Worm (Caenorhabditis elegans) whole organism, late embryonic: Measurements from ENCODE around the gene R03G8.1.

ENCODE experiments used
- C08G9.2 ChIP-seq: sonication (generic microtip); optimal IDR thresholded peaks from 2 replicates; lab custom pipeline; 2016; ENCODE audit warnings: mild to moderate bottlenecking, missing genetic modification characterization, moderate library complexity, missing compliant biosample characterization
- F13H6.1 ChIP-seq: sonication (generic microtip); optimal IDR thresholded peaks from 2 replicates; lab custom pipeline; 2016; ENCODE audit warnings: missing genetic modification characterization, missing compliant biosample characterization
- Y22D7AL.16 ChIP-seq: sonication (generic microtip); optimal IDR thresholded peaks from 2 replicates; lab custom pipeline; 2016; ENCODE audit warnings: missing genetic modification characterization, missing compliant biosample characterization
- ama-1 ChIP-seq: fragments of 150-350 bp; optimal IDR thresholded peaks from 2 replicates; lab custom pipeline; 2014
- ceh-14 ChIP-seq: sonication (generic microtip); optimal IDR thresholded peaks from 2 replicates; lab custom pipeline; 2016; ENCODE audit warnings: missing genotype, missing genetic modification characterization, missing compliant biosample characterization
- ceh-18 ChIP-seq: sonication (generic microtip); optimal IDR thresholded peaks from 2 replicates; lab custom pipeline; 2016; ENCODE audit warnings: missing genetic modification characterization, missing compliant biosample characterization
- ceh-2 ChIP-seq: sonication (generic microtip); optimal IDR thresholded peaks from 2 replicates; lab custom pipeline; 2016; ENCODE audit warnings: missing genotype, missing genetic modification characterization, missing compliant biosample characterization
- ceh-22 ChIP-seq: sonication (generic microtip); optimal IDR thresholded peaks from 2 replicates; lab custom pipeline; 2017; ENCODE audit warnings: missing biosample characterization, missing genetic modification characterization
- ceh-30 ChIP-seq: fragments of 150-350 bp; optimal IDR thresholded peaks from 2 replicates; lab custom pipeline; 2014; ENCODE audit warnings: missing biosample characterization, missing genetic modification characterization
- ceh-31 ChIP-seq: sonication (generic microtip); optimal IDR thresholded peaks from 2 replicates; lab custom pipeline; 2016; ENCODE audit warnings: missing genetic modification characterization, missing compliant biosample characterization
- ceh-45 ChIP-seq: fragments of 200-800 bp; sonication (Bioruptor generic); IDR thresholded peaks from 2 replicates; pipeline ENCODE4 v1.3.6; 2022; ENCODE audit warnings: missing genetic modification reagents, missing genetic modification characterization, missing compliant biosample characterization
- che-1 ChIP-seq: sonication (generic microtip); optimal IDR thresholded peaks from 2 replicates; lab custom pipeline; 2016; ENCODE audit warnings: mild to moderate bottlenecking, missing genetic modification characterization, missing compliant biosample characterization
- dmd-4 ChIP-seq: sonication (generic microtip); optimal IDR thresholded peaks from 2 replicates; lab custom pipeline; 2016; ENCODE audit warnings: borderline replicate concordance, missing genetic modification characterization, missing compliant biosample characterization
- dve-1 ChIP-seq: sonication (generic microtip); optimal IDR thresholded peaks from 2 replicates; lab custom pipeline; 2017; ENCODE audit warnings: antibody characterized with exemption, mild to moderate bottlenecking, missing genetic modification characterization, missing compliant biosample characterization
- elt-2 ChIP-seq: sonication (generic microtip); optimal IDR thresholded peaks from 2 replicates; lab custom pipeline; 2016; ENCODE audit warnings: missing genetic modification reagents, missing genetic modification characterization, missing compliant biosample characterization
- ets-4 ChIP-seq: sonication (generic microtip); optimal IDR thresholded peaks from 2 replicates; lab custom pipeline; 2016; ENCODE audit warnings: missing genetic modification characterization, missing compliant biosample characterization
- fkh-10 ChIP-seq: fragments of 150-350 bp; optimal IDR thresholded peaks from 2 replicates; lab custom pipeline; 2014; ENCODE audit warnings: missing biosample characterization, missing genetic modification reagents, missing genetic modification characterization
- fkh-6 ChIP-seq: sonication (generic microtip); optimal IDR thresholded peaks from 2 replicates; lab custom pipeline; 2016; ENCODE audit warnings: missing genetic modification characterization, missing compliant biosample characterization
- gmeb-2 ChIP-seq: sonication (generic microtip); optimal IDR thresholded peaks from 2 replicates; lab custom pipeline; 2016; ENCODE audit warnings: missing genetic modification characterization, inconsistent platforms, missing compliant biosample characterization
- hlh-13 ChIP-seq: fragments of 200-800 bp; sonication (Bioruptor generic); optimal IDR thresholded peaks from 2 replicates; lab custom pipeline; 2018; ENCODE audit warnings: mild to moderate bottlenecking, missing genetic modification characterization, missing compliant biosample characterization
- hlh-15 ChIP-seq: sonication (generic microtip); optimal IDR thresholded peaks from 2 replicates; lab custom pipeline; 2016; ENCODE audit warnings: missing genetic modification characterization, missing compliant biosample characterization
- hlh-6 ChIP-seq: sonication (generic microtip); optimal IDR thresholded peaks from 2 replicates; lab custom pipeline; 2016; ENCODE audit warnings: missing genotype, missing genetic modification characterization, missing compliant biosample characterization
- lim-6 ChIP-seq: sonication (generic microtip); optimal IDR thresholded peaks from 2 replicates; lab custom pipeline; 2016; ENCODE audit warnings: missing genetic modification characterization, missing compliant biosample characterization
- lin-11 ChIP-seq: fragments of 200-800 bp; sonication (Bioruptor generic); optimal IDR thresholded peaks from 2 replicates; lab custom pipeline; 2018; ENCODE audit warnings: mild to moderate bottlenecking, missing genetic modification characterization, missing compliant biosample characterization
- mec-3 ChIP-seq: sonication (generic microtip); optimal IDR thresholded peaks from 2 replicates; lab custom pipeline; 2016; ENCODE audit warnings: borderline replicate concordance, missing genetic modification characterization, missing compliant biosample characterization
- nfya-1 ChIP-seq: sonication (generic microtip); optimal IDR thresholded peaks from 2 replicates; lab custom pipeline; 2017; ENCODE audit warnings: missing genetic modification characterization, mild to moderate bottlenecking, missing compliant biosample characterization, antibody characterized with exemption, moderate library complexity
- nhr-232 ChIP-seq: sonication (generic microtip); optimal IDR thresholded peaks from 2 replicates; lab custom pipeline; 2016; ENCODE audit warnings: missing genetic modification characterization, missing compliant biosample characterization
- pat-9 ChIP-seq: fragments of 200-800 bp; sonication (Bioruptor generic); optimal IDR thresholded peaks from 2 replicates; lab custom pipeline; 2018; ENCODE audit warnings: mild to moderate bottlenecking, missing genetic modification characterization, moderate library complexity, missing compliant biosample characterization
- pax-1 ChIP-seq: fragments of 150-350 bp; optimal IDR thresholded peaks from 2 replicates; lab custom pipeline; 2014; ENCODE audit warnings: missing biosample characterization, missing genetic modification characterization
- pros-1 ChIP-seq: fragments of 150-350 bp; optimal IDR thresholded peaks from 2 replicates; lab custom pipeline; 2014; ENCODE audit warnings: missing biosample characterization, missing genetic modification reagents, missing genetic modification characterization
- ref-2 ChIP-seq: sonication (generic microtip); optimal IDR thresholded peaks from 2 replicates; lab custom pipeline; 2016; ENCODE audit warnings: missing genetic modification characterization, missing compliant biosample characterization
- sdc-2 ChIP-seq: sonication (generic microtip); optimal IDR thresholded peaks from 2 replicates; lab custom pipeline; 2016; ENCODE audit warnings: missing genotype, missing genetic modification characterization, missing compliant biosample characterization
- sox-2 ChIP-seq: fragments of 200-800 bp; sonication (Bioruptor generic); IDR thresholded peaks from 2 replicates; pipeline ENCODE4 v1.3.6; 2022; ENCODE audit warnings: missing genetic modification reagents, missing genetic modification characterization, missing compliant biosample characterization
- sox-4 ChIP-seq: sonication (generic microtip); optimal IDR thresholded peaks from 2 replicates; lab custom pipeline; 2017; ENCODE audit warnings: mild to moderate bottlenecking, missing genetic modification characterization, inconsistent platforms, missing compliant biosample characterization
- tbx-7 ChIP-seq: sonication (generic microtip); optimal IDR thresholded peaks from 2 replicates; lab custom pipeline; 2016; ENCODE audit warnings: missing genotype, missing genetic modification characterization, missing compliant biosample characterization
- ttx-3 ChIP-seq: sonication (generic microtip); optimal IDR thresholded peaks from 2 replicates; lab custom pipeline; 2016; ENCODE audit warnings: missing genetic modification reagents, missing genetic modification characterization, missing compliant biosample characterization
- unc-3 ChIP-seq, 2 experiments: fragments of 200-800 bp in 1 of 2; sonication (Bioruptor generic) in 1 of 2; sonication (generic microtip) in 1 of 2; conservative IDR thresholded peaks in 1 of 2; optimal IDR thresholded peaks in 1 of 2; 2 replicates each; pipeline versions ENCODE4 v1.3.6 to Lab custom; 2016 to 2022; ENCODE audit warnings: missing compliant biosample characterization in 2 of 2, missing genetic modification characterization in 2 of 2, missing genetic modification reagents in 1 of 2
- unc-42 ChIP-seq: sonication (generic microtip); optimal IDR thresholded peaks from 2 replicates; lab custom pipeline; 2016; ENCODE audit warnings: missing genotype, missing genetic modification characterization, missing compliant biosample characterization
- unc-55 ChIP-seq: sonication (generic microtip); optimal IDR thresholded peaks from 2 replicates; lab custom pipeline; 2017; ENCODE audit warnings: missing biosample characterization, missing genetic modification reagents, missing genetic modification characterization
- unc-86 ChIP-seq: sonication (generic microtip); optimal IDR thresholded peaks from 2 replicates; lab custom pipeline; 2016; ENCODE audit warnings: missing genetic modification characterization, missing compliant biosample characterization
- ztf-16 ChIP-seq: sonication (generic microtip); optimal IDR thresholded peaks from 2 replicates; lab custom pipeline; 2017; ENCODE audit warnings: missing genetic modification characterization, missing compliant biosample characterization

Gene R03G8.1

DNA sequence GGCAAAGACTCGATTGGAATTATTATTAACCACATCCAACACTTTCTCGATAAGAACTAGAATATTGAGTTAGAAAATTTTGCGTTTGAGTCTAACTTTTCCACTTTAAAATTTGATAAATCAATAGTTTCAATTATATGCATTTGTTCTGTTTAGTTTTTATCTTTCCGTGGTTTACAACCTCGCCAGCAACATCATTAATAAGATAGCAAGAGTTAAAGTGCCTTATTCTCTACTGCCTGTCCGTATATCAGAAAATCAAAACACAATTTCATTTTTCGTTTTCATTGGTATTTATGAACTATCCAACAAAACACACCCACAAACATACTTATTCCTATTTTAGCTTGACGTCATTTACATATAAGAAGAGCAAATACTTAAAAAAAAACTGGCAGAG is 4.2 kb downstream of the R03G8.1 start:
- TF ChIP-seq hlh-6 (tag; lab: Kevin White, UChicago), result no peak
- TF ChIP-seq ceh-45, result no peak
- no peak for TF ChIP-seq hlh-13 (GFP tag; lab: Kevin White, UChicago)
- no peak for TF ChIP-seq ceh-22 (tag; lab: Kevin White, UChicago)
- TF ChIP-seq dve-1 (tag; lab: Kevin White, UChicago), result no peak
- TF ChIP-seq ceh-31 (tag; lab: Kevin White, UChicago), result no peak

DNA sequence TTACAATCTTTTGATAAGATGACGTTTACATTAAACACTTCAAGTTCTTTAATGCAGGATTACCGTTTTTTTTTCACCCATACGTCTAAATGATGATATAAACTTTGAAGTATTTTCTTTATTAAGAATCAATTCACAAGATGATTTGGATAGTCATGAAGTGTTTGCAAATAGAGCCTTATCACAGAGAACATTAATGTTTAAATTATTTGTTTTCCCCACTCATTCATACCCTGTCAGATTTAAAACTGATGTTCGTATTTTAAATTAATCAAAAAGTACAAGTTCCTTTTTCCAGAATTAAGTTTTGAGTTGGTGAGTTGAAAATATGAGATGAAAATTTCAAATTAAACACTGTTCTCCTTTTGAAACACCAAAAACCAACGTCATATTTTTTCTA is 6.3 kb downstream of the R03G8.1 start, which contains the start of gene R03G8.3:
TSS of gene R03G8.3 (plus strand) at position 301 of the 400 bp plus-strand sequence.
- TF ChIP-seq elt-2 (tag; lab: Kevin White, UChicago) (no peak), pat-9 (no peak), che-1 (tag; lab: Kevin White, UChicago) (no peak), ttx-3 (tag; lab: Kevin White, UChicago) (no peak), lim-6 (no peak), dmd-4 (no peak), ceh-2 (tag; lab: Kevin White, UChicago) (no peak), ceh-14 (tag; lab: Kevin White, UChicago) (no peak), ama-1 (no peak), unc-3 (GFP tag; conservative IDR thresholded peaks at IDR 0.05; lab: Robert Waterston, UW) (no peak), unc-3 (tag; optimal IDR thresholded peaks at IDR 0.05; lab: Kevin White, UChicago) (no peak), hlh-15 (no peak), C08G9.2 (tag; lab: Kevin White, UChicago) (no peak), unc-42 (no peak), nhr-232 (tag; lab: Kevin White, UChicago) (no peak), lin-11 (tag; lab: Kevin White, UChicago) (no peak), ceh-18 (tag; lab: Kevin White, UChicago) (no peak), unc-86 (tag; lab: Kevin White, UChicago) (no peak)
- TF ChIP-seq, all 69 proteins: peak for 0

DNA sequence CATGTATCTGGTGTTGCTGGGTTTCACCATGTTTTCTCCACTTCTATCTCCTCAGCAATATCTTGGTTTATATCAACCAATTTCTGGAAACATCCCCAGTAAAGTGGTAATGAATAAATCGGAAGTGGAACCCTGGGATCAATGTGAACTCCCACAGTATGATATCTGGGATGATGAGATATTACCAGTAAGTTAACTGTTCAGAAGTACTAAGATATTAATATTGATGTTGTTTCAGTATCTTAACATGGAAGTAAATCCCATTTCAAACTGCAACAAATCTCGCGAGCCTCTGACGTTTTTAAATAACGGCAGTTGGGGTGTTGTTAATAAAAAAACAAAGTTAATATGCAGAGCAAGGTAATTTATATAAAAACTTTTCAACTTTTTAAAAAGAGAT is 6.8 kb downstream of the R03G8.1 start:
- TF ChIP-seq ceh-31 (tag; lab: Kevin White, UChicago) (no peak), ceh-2 (tag; lab: Kevin White, UChicago) (no peak)

DNA sequence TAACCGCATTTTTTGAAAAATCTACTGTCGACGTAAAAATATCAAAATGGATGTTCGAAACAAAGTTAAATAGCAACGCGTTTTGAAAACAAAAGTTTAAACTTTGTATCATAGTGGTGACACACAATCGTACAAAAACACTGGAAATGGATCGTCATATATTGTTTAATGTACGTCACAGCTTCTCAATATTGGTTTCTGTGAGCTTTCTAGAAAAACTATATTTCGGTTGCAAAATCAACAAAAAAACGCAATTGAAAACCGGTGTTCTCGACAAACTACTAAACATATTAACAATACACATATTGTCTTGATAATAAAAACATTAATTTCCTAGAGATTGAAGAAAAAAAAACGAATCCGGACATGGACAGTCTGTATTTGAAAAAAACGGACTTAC is 16.0 kb downstream of the R03G8.1 start, which contains the start of gene R03G8.6:
TSS of gene R03G8.6 (minus strand) at position 101 of the 400 bp plus-strand sequence.
- TF ChIP-seq hlh-15 (no peak), sox-2 (GFP tag; lab: Robert Waterston, UW) (no peak), unc-55 (GFP tag; lab: Kevin White, UChicago) (no peak), pax-1 (tag; lab: Kevin White, UChicago) (no peak), F13H6.1 (tag; lab: Kevin White, UChicago) (no peak), C08G9.2 (tag; lab: Kevin White, UChicago) (no peak), pat-9 (no peak), pros-1 (no peak), ceh-30 (tag; lab: Kevin White, UChicago) (no peak), unc-86 (tag; lab: Kevin White, UChicago) (no peak), nfya-1 (tag; lab: Kevin White, UChicago) (no peak)

DNA sequence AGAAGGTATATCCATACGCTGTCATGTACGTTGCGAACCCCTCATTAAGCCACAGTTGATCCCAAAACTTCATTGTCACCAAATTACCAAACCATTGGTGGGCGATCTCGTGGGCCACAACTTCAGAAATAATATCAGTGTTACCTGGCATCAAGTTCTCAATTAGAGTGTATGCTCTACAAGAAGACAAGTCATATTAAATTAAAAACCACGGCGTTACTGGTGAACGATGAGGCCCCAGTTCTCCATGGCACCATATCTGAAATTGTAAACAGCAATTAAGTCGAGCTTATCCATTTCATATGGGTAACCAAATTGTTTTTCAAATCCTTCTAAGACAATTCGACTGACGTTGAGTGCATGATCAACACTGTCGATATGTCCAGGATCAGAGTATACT is 18.5 kb downstream of the R03G8.1 start:
- TF ChIP-seq ceh-30 (tag; lab: Kevin White, UChicago) (no peak), unc-55 (GFP tag; lab: Kevin White, UChicago) (no peak)

DNA sequence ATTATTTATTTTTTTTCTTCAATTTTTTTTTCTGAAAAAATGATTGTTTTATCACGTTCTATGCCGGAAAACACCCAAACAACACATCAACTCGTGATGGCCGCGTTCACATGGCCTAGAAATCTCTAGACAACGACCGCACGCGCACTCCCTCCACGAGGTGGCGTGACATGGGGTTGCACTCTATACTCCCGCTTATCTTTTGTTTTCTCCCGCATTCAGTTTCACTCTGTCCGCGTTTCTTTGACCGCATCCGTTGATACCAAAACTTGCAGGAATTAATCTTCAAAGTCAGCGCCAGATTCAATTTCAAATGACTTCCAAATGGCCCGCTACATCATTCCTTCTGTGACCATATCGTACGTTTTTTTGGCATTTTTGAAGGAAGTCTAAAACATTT is 20.6 kb downstream of the R03G8.1 start, which contains the start of gene F17H10.1:
TSS of gene F17H10.1 (plus strand) at position 276 of the 400 bp plus-strand sequence.
- TF ChIP-seq ceh-2 (tag; lab: Kevin White, UChicago), result peak; percentile 57
- no peak for TF ChIP-seq sdc-2 (tag; lab: Kevin White, UChicago)
- no peak for TF ChIP-seq ref-2
- TF ChIP-seq unc-3 (GFP tag; conservative IDR thresholded peaks at IDR 0.05; lab: Robert Waterston, UW), result no peak
- no peak for TF ChIP-seq unc-3 (tag; optimal IDR thresholded peaks at IDR 0.05; lab: Kevin White, UChicago)
- no peak for TF ChIP-seq lin-11 (tag; lab: Kevin White, UChicago)
- no peak for TF ChIP-seq ceh-30 (tag; lab: Kevin White, UChicago)
- no peak for TF ChIP-seq dve-1 (tag; lab: Kevin White, UChicago)
- TF ChIP-seq hlh-13 (GFP tag; lab: Kevin White, UChicago), result no peak
- no peak for TF ChIP-seq fkh-6 (tag; lab: Kevin White, UChicago)
- no peak for TF ChIP-seq ceh-14 (tag; lab: Kevin White, UChicago)
- TF ChIP-seq pros-1, result no peak
- TF ChIP-seq ets-4 (tag; lab: Kevin White, UChicago), result peak; percentile 70
- TF ChIP-seq sox-4 (tag; lab: Kevin White, UChicago), result no peak
- no peak for TF ChIP-seq Y22D7AL.16 (tag; lab: Kevin White, UChicago)
- TF ChIP-seq fkh-10 (GFP tag; lab: Kevin White, UChicago), result no peak
- TF ChIP-seq mec-3 (tag; lab: Kevin White, UChicago), result no peak
- TF ChIP-seq gmeb-2 (tag; lab: Kevin White, UChicago), result no peak
- peak; percentile 76 for TF ChIP-seq ceh-31 (tag; lab: Kevin White, UChicago)
- TF ChIP-seq tbx-7 (tag; lab: Kevin White, UChicago), result peak; percentile 29
- TF ChIP-seq pax-1 (tag; lab: Kevin White, UChicago), result no peak
- TF ChIP-seq unc-86 (tag; lab: Kevin White, UChicago), result no peak
- no peak for TF ChIP-seq ztf-16 (tag; lab: Kevin White, UChicago)
